Worm (Caenorhabditis elegans) whole organism, L2 larva: ENCODE data around the gene C04H5.7.

ENCODE experiments used
- C34F6.9 ChIP-seq: fragments of 150-350 bp; optimal IDR thresholded peaks from 2 replicates; lab custom pipeline; 2014; ENCODE audit warnings: missing biosample characterization, missing genetic modification characterization
- F13H6.1 ChIP-seq: sonication (generic microtip); optimal IDR thresholded peaks from 2 replicates; lab custom pipeline; 2016; ENCODE audit warnings: missing genetic modification characterization, missing compliant biosample characterization
- R02D3.7 ChIP-seq: fragments of 150-350 bp; optimal IDR thresholded peaks from 2 replicates; lab custom pipeline; 2014; ENCODE audit warnings: missing biosample characterization, missing genetic modification characterization
- Y55F3AM.14 ChIP-seq: fragments of 200-800 bp; sonication (Bioruptor generic); optimal IDR thresholded peaks from 2 replicates; lab custom pipeline; 2018; ENCODE audit warnings: mild to moderate bottlenecking, missing genetic modification characterization, missing compliant biosample characterization
- alr-1 ChIP-seq: fragments of 150-350 bp; optimal IDR thresholded peaks from 2 replicates; lab custom pipeline; 2014; ENCODE audit warnings: missing biosample characterization, missing genetic modification characterization
- aly-2 ChIP-seq: fragments of 150-350 bp; optimal IDR thresholded peaks from 2 replicates; lab custom pipeline; 2014; ENCODE audit warnings: missing biosample characterization, missing genetic modification characterization
- ama-1 ChIP-seq: fragments of 150-350 bp; optimal IDR thresholded peaks from 2 replicates; lab custom pipeline; 2018; ENCODE audit warnings: inconsistent platforms
- blmp-1 ChIP-seq: sonication (generic microtip); optimal IDR thresholded peaks from 2 replicates; lab custom pipeline; 2017; ENCODE audit warnings: missing genetic modification characterization, mild to moderate bottlenecking, missing compliant biosample characterization, antibody characterized with exemption, moderate library complexity; ENCODE audit not compliant: insufficient read depth
- ceh-16 ChIP-seq: fragments of 150-350 bp; optimal IDR thresholded peaks from 2 replicates; lab custom pipeline; 2014; ENCODE audit warnings: missing biosample characterization, missing genetic modification characterization
- dmd-4 ChIP-seq: sonication (generic microtip); optimal IDR thresholded peaks from 2 replicates; lab custom pipeline; 2017; ENCODE audit warnings: missing biosample characterization, missing genetic modification characterization
- egl-27 ChIP-seq: sonication (generic microtip); optimal IDR thresholded peaks from 3 replicates; lab custom pipeline; 2017; ENCODE audit warnings: missing biosample characterization, missing genetic modification reagents, missing genetic modification characterization
- elt-1 ChIP-seq: fragments of 150-350 bp; optimal IDR thresholded peaks from 2 replicates; lab custom pipeline; 2014; ENCODE audit warnings: missing biosample characterization, missing genetic modification characterization
- elt-3 ChIP-seq: sonication (generic microtip); optimal IDR thresholded peaks from 2 replicates; lab custom pipeline; 2017; ENCODE audit warnings: missing biosample characterization, missing genetic modification characterization
- fos-1 ChIP-seq: fragments of 150-350 bp; optimal IDR thresholded peaks from 2 replicates; lab custom pipeline; 2014; ENCODE audit warnings: missing biosample characterization, missing genetic modification characterization
- gmeb-1 ChIP-seq: fragments of 150-350 bp; optimal IDR thresholded peaks from 2 replicates; lab custom pipeline; 2014; ENCODE audit warnings: missing biosample characterization, missing genetic modification characterization
- lin-11 ChIP-seq: fragments of 150-350 bp; sonication (generic microtip); optimal IDR thresholded peaks from 2 replicates; lab custom pipeline; 2014; ENCODE audit warnings: missing biosample characterization, missing genetic modification characterization, inconsistent platforms, mixed read lengths
- lin-13 ChIP-seq: fragments of 150-350 bp; optimal IDR thresholded peaks from 2 replicates; lab custom pipeline; 2014; ENCODE audit warnings: missing biosample characterization, missing genetic modification reagents, missing genetic modification characterization
- lin-39 ChIP-seq: fragments of 150-350 bp; optimal IDR thresholded peaks from 2 replicates; lab custom pipeline; 2014; ENCODE audit warnings: missing biosample characterization, missing genetic modification reagents, missing genetic modification characterization
- lsy-2 ChIP-seq, 2 experiments: fragments of 150-350 bp in 1 of 2; sonication (generic microtip) in 1 of 2; optimal IDR thresholded peaks; 2 replicates each; lab custom pipeline; 2014 to 2017; ENCODE audit warnings: missing biosample characterization in 2 of 2, missing genetic modification characterization in 2 of 2
- mab-5 ChIP-seq: fragments of 150-350 bp; optimal IDR thresholded peaks from 2 replicates; lab custom pipeline; 2014; ENCODE audit warnings: missing biosample characterization, missing genetic modification characterization
- mbf-1 ChIP-seq: sonication (generic microtip); optimal IDR thresholded peaks from 2 replicates; lab custom pipeline; 2017; ENCODE audit warnings: missing biosample characterization, missing genetic modification characterization
- mdl-1 ChIP-seq, 2 experiments: fragments of 150-350 bp in 1 of 2; sonication (generic microtip) in 1 of 2; optimal IDR thresholded peaks; 2 replicates each; lab custom pipeline; 2017; ENCODE audit warnings: missing biosample characterization in 2 of 2, missing genetic modification characterization in 2 of 2
- nhr-10 ChIP-seq: sonication (generic microtip); optimal IDR thresholded peaks from 2 replicates; lab custom pipeline; 2017; ENCODE audit warnings: missing biosample characterization, missing genetic modification characterization
- nhr-11 ChIP-seq: fragments of 150-350 bp; optimal IDR thresholded peaks from 2 replicates; lab custom pipeline; 2014; ENCODE audit warnings: missing biosample characterization, missing genetic modification characterization
- nhr-23 ChIP-seq: fragments of 150-350 bp; optimal IDR thresholded peaks from 2 replicates; lab custom pipeline; 2014; ENCODE audit warnings: missing biosample characterization, missing genetic modification reagents, missing genetic modification characterization
- nhr-25 ChIP-seq: fragments of 150-350 bp; sonication (generic microtip); optimal IDR thresholded peaks from 3 replicates; lab custom pipeline; 2014; ENCODE audit warnings: missing biosample characterization, missing genetic modification characterization
- nhr-6 ChIP-seq: fragments of 150-350 bp; optimal IDR thresholded peaks from 2 replicates; lab custom pipeline; 2014; ENCODE audit warnings: missing biosample characterization, missing genetic modification characterization
- sem-4 ChIP-seq: fragments of 150-350 bp; optimal IDR thresholded peaks from 2 replicates; lab custom pipeline; 2014; ENCODE audit warnings: missing biosample characterization, missing genetic modification reagents, missing genetic modification characterization
- skn-1 ChIP-seq: sonication (generic microtip); optimal IDR thresholded peaks from 2 replicates; lab custom pipeline; 2017; ENCODE audit warnings: missing biosample characterization, missing genetic modification characterization
- sma-3 ChIP-seq: sonication (generic microtip); optimal IDR thresholded peaks from 2 replicates; lab custom pipeline; 2016; ENCODE audit warnings: missing genetic modification reagents, missing genetic modification characterization, missing compliant biosample characterization
- sma-9 ChIP-seq, 2 experiments: fragments of 150-350 bp in 1 of 2; sonication (generic microtip) in 1 of 2; optimal IDR thresholded peaks; 2 replicates each; lab custom pipeline; 2014 to 2016; ENCODE audit warnings: missing genetic modification characterization in 2 of 2, mild to moderate bottlenecking in 1 of 2, missing biosample characterization in 1 of 2, missing compliant biosample characterization in 1 of 2, missing genetic modification reagents in 1 of 2, moderate library complexity in 1 of 2
- snpc-4 ChIP-seq: fragments of 150-350 bp; optimal IDR thresholded peaks from 2 replicates; lab custom pipeline; 2014; ENCODE audit warnings: missing biosample characterization, missing genetic modification characterization
- unc-39 ChIP-seq: fragments of 150-350 bp; optimal IDR thresholded peaks from 2 replicates; lab custom pipeline; 2014; ENCODE audit warnings: missing biosample characterization, missing genetic modification characterization
- unc-62 ChIP-seq: fragments of 150-350 bp; optimal IDR thresholded peaks from 2 replicates; lab custom pipeline; 2014; ENCODE audit warnings: missing biosample characterization, missing genetic modification reagents, missing genetic modification characterization
- zag-1 ChIP-seq: fragments of 150-350 bp; optimal IDR thresholded peaks from 2 replicates; lab custom pipeline; 2014; ENCODE audit warnings: missing biosample characterization, missing genetic modification characterization
- ztf-1 ChIP-seq: fragments of 200-800 bp; sonication (Bioruptor generic); conservative IDR thresholded peaks from 2 replicates; pipeline ENCODE4 v1.3.6; 2022; ENCODE audit warnings: missing genetic modification characterization, missing compliant biosample characterization
- ztf-11 ChIP-seq: sonication (generic microtip); optimal IDR thresholded peaks from 2 replicates; lab custom pipeline; 2017; ENCODE audit warnings: missing biosample characterization, missing genetic modification characterization
- ztf-4 ChIP-seq: fragments of 150-350 bp; optimal IDR thresholded peaks from 2 replicates; lab custom pipeline; 2014; ENCODE audit warnings: missing biosample characterization, missing genetic modification characterization

Gene C04H5.7

DNA sequence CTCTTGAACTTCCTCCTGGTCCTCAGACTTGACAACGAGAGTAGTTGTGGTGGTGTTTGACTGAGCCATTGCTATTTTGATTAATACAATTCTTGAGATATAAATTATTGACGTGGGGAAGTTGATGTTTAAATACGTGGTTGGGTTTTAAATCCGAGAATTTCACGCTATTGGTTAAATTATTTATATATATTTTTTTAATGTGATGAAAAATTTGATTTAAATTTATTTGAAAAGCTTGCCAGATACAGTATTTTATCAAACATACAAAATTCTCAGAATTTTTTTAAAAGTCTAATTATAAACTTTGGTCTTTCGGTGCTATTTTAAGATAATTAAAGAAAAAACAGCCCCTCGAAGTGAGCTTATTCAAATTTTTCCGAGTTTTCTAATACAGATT lies 30.2 kb upstream of the C04H5.7 start, which contains the start of the genes K10H10.7 and K10H10.10:
Gene K10H10.7, minus strand, starts transcription at position 101 of the 400 bp plus-strand sequence.
Gene K10H10.10, plus strand, starts transcription at position 204 of the 400 bp plus-strand sequence.
- no peak for TF ChIP-seq zag-1 (tag; lab: Kevin White, UChicago)
- TF ChIP-seq, all 48 proteins: peak for 0

DNA sequence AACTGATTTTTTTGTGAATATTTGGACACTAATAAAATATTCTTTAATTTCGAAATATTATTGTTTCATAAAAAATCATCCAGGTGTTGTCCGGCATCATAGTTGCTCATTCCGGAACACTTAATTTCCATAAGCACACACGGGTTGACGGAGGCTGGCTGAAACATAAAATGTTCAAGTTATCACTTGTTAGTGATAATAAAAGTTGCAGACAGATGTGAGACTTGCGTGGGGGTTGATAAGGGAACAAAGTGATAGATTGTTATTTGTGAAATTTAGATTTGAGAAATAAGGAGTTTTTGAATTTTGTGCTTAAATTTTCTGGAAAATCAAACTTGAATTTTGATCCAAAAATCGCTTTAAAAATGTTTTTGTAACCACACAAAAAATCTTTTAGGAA lies 27.6 kb upstream of the C04H5.7 start:
- TF ChIP-seq nhr-6 (tag; lab: Kevin White, UChicago) (no peak), fos-1 (tag; lab: Kevin White, UChicago) (peak; percentile 69)

DNA sequence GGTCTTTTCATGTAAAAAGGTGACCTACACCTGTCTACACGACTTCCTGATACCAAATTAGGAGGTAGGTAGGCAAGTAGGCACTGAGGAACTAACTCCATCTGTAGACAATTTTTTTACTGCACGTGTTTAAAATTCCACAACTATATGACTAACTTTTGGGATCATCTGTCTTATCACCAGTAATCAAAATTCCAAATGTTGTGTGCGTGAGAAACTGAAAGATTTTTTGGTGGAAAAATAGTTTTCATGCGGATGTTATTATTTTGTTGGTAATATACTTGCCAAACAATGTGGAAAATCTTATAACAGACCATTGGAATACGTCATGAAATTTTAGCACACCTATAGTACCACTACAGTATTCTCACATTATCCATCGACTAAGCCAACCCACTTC lies 26.6 kb upstream of the C04H5.7 start, which contains the start of gene K10H10.13:
Gene K10H10.13, minus strand, starts transcription at position 101 of the 400 bp plus-strand sequence.
- TF ChIP-seq sma-3 (GFP tag; lab: Kevin White, UChicago) (no peak), ceh-16 (no peak), nhr-25 (tag; lab: Kevin White, UChicago) (no peak), mdl-1 (tag; optimal IDR thresholded peaks at IDR 0.05; lab: Kevin White, UChicago) (no peak), ztf-4 (no peak), lin-13 (GFP tag; lab: Kevin White, UChicago) (no peak), ama-1 (no peak), alr-1 (tag; lab: Kevin White, UChicago) (no peak), R02D3.7 (no peak), ztf-11 (tag; lab: Kevin White, UChicago) (no peak)

ce11 chrII:14515017-14515416 lies 22.7 kb upstream of the C04H5.7 start, which contains the start of gene K10H10.9:
Gene K10H10.9 (minus strand): TSS chrII:14515117.
- TF ChIP-seq fos-1 (tag; lab: Kevin White, UChicago) (no peak), nhr-25 (tag; lab: Kevin White, UChicago) (no peak)

DNA sequence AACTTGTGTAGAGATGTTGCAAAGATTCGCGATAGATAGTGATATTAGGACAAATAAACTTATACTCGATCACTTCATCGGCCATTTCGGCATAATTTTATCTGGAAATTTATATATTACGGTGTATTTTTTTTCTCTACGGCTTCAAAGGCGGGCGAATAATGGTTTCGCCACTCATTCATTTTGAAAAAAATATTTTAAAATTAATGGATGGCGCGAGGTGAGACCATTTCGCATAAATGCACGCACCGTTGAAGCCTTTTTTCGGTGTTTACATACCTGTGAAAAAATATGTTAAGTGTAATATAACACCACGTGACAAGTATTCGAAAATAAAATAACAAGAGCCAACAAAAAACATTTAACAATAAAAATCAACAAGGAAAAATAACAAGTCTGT lies 15.7 kb upstream of the C04H5.7 start, which contains the start of gene btb-19:
Gene btb-19, minus strand, starts transcription at position 101 of the 400 bp plus-strand sequence.
- TF ChIP-seq elt-1 (no peak), unc-62 (GFP tag; lab: Kevin White, UChicago) (no peak), aly-2 (tag; lab: Kevin White, UChicago) (no peak), C34F6.9 (tag; lab: Kevin White, UChicago) (no peak), gmeb-1 (tag; lab: Kevin White, UChicago) (no peak), nhr-10 (no peak), ceh-16 (no peak), sma-3 (GFP tag; lab: Kevin White, UChicago) (no peak), lsy-2 (tag; optimal IDR thresholded peaks at IDR 0.05; lab: Kevin White, UChicago) (no peak), skn-1 (tag; lab: Kevin White, UChicago) (no peak), fos-1 (tag; lab: Kevin White, UChicago) (no peak), nhr-6 (tag; lab: Kevin White, UChicago) (no peak)

DNA sequence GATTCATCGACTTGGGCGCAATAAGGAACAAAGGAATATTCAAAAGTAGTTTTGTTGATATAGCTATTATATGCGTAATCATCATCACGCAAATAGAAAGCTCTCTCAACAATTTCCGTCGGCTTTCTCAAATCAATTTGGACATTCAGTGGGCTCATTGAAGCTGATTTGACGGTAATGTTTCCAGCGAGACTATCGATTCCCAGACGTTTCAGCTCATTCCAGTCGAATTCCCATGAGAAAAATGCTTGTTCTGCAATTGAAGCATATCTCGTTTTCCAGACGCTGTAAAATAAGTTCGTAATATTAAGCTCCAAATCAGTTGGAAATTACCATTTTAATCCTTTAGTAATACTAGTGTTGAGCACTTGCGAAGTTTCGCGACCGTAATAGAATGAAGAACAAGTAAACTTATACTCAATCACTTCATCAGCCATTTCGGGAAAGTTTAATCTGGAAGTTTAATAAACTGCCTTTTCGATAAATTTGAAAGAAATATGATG lies 14.6 kb upstream of the C04H5.7 start, which contains the start of gene btb-20:
Gene btb-20, minus strand, starts transcription at position 453 of the 503 bp plus-strand sequence.
- TF ChIP-seq nhr-23 (tag; lab: Kevin White, UChicago) (no peak), lin-39 (tag; lab: Kevin White, UChicago) (no peak), Y55F3AM.14 (GFP tag; lab: Kevin White, UChicago) (no peak), mbf-1 (tag; lab: Kevin White, UChicago) (no peak), unc-62 (GFP tag; lab: Kevin White, UChicago) (no peak), ztf-1 (GFP tag; lab: Robert Waterston, UW) (no peak)

ce11 chrII:14523645-14524223 lies 14.0 kb upstream of the C04H5.7 start, which contains the start of gene pot-2:
Gene pot-2 (plus strand): TSS chrII:14524173.
- no peak for TF ChIP-seq C34F6.9 (tag; lab: Kevin White, UChicago)
- no peak for TF ChIP-seq sma-9 (GFP tag; optimal IDR thresholded peaks at IDR 0.05; lab: Kevin White, UChicago)
- TF ChIP-seq sma-9 (tag; optimal IDR thresholded peaks at IDR 0.05; lab: Kevin White, UChicago), result no peak
- TF ChIP-seq lin-11, result no peak
- no peak for TF ChIP-seq nhr-11 (tag; lab: Kevin White, UChicago)
- TF ChIP-seq snpc-4 (tag; lab: Kevin White, UChicago), result no peak
- TF ChIP-seq nhr-25 (tag; lab: Kevin White, UChicago), result no peak
- TF ChIP-seq blmp-1 (tag; lab: Kevin White, UChicago), result no peak
- no peak for TF ChIP-seq elt-3 (tag; lab: Kevin White, UChicago)
- TF ChIP-seq sem-4 (tag; lab: Kevin White, UChicago), result no peak
- TF ChIP-seq egl-27, result no peak
- no peak for TF ChIP-seq unc-39
- no peak for TF ChIP-seq lsy-2 (tag; optimal IDR thresholded peaks at IDR 0.05; lab: Kevin White, UChicago)
- TF ChIP-seq ztf-4, result no peak
- TF ChIP-seq dmd-4 (tag; lab: Kevin White, UChicago), result no peak
- no peak for TF ChIP-seq skn-1 (tag; lab: Kevin White, UChicago)
- TF ChIP-seq unc-62 (GFP tag; lab: Kevin White, UChicago), result no peak
- TF ChIP-seq mab-5 (tag; lab: Kevin White, UChicago), result no peak
- TF ChIP-seq F13H6.1, result no peak
